Fruit fly (Drosophila melanogaster): ENCODE measurements around the gene CG6678.

CG6678 gene

dm6 chr3R:21948081-21948480, 61.3 kb downstream of the CG6678 start:
- peak; percentile 32 for TF ChIP-seq CG8159 (tag; optimal IDR thresholded peaks at IDR 0.05)
- peak; percentile 20 for TF ChIP-seq gl (tag; optimal IDR thresholded peaks at IDR 0.05)
- 0 out of 2 replicates have a peak, but pooled peaks have one; percentile 14 for TF ChIP-seq rn (GFP tag; IDR thresholded peaks at IDR 0.05)
- TF ChIP-seq fd96Ca (GFP tag; IDR thresholded peaks at IDR 0.05) = peak; percentile 59; the same call in 2 of the 3 replicates
- no peak for TF ChIP-seq D1 (tag; optimal IDR thresholded peaks at IDR 0.05)
- TF ChIP-seq CG32121 (GFP tag; IDR thresholded peaks at IDR 0.05) = peak; percentile 49; the same call in 1 of the 2 replicates
- TF ChIP-seq CG15710 (tag; optimal IDR thresholded peaks at IDR 0.05) = no peak
- TF ChIP-seq CG13204 (GFP tag; optimal IDR thresholded peaks at IDR 0.05) = peak; percentile 74
- TF ChIP-seq Ets98B (GFP tag; IDR thresholded peaks at IDR 0.05) = peak; percentile 43

dm6 chr3R:21948691-21949560, 62.1 kb downstream of the CG6678 start, which contains the start of gene Eip93F:
Gene Eip93F (plus strand): TSS chr3R:21949114.
- TF ChIP-seq CG15710 (tag; optimal IDR thresholded peaks at IDR 0.05) (peak; percentile 66), D1 (tag; optimal IDR thresholded peaks at IDR 0.05) (peak; percentile 39), EcR (GFP tag; optimal IDR thresholded peaks at IDR 0.05) (peak; percentile 63), CG17806 (tag; optimal IDR thresholded peaks at IDR 0.05) (peak; percentile 17), CG8159 (tag; optimal IDR thresholded peaks at IDR 0.05) (peak; percentile 35), CG13204 (GFP tag; optimal IDR thresholded peaks at IDR 0.05) (peak; percentile 93), Pif1A (GFP tag; optimal IDR thresholded peaks at IDR 0.05) (peak; percentile 38), CG4496 (GFP tag; IDR thresholded peaks at IDR 0.05) (peak; percentile 70; the same call in 2 of the 3 replicates), fd96Ca (GFP tag; IDR thresholded peaks at IDR 0.05) (peak; percentile 79), CG14655 (GFP tag; optimal IDR thresholded peaks at IDR 0.05) (peak; percentile 77), rn (GFP tag; IDR thresholded peaks at IDR 0.05) (no peak), Pif1B (GFP tag; optimal IDR thresholded peaks at IDR 0.05) (peak; percentile 0), CG32121 (GFP tag; IDR thresholded peaks at IDR 0.05) (peak; percentile 37; the same call in 1 of the 2 replicates), CG8301 (tag; optimal IDR thresholded peaks at IDR 0.05) (peak; percentile 52), CG12605 (GFP tag; IDR thresholded peaks at IDR 0.05) (peak; percentile 52), Ets98B (GFP tag; IDR thresholded peaks at IDR 0.05) (peak; percentile 67), CG9948 (tag; optimal IDR thresholded peaks at IDR 0.05) (peak; percentile 26), gl (tag; optimal IDR thresholded peaks at IDR 0.05) (peak; percentile 88), CG34367 (tag; optimal IDR thresholded peaks at IDR 0.05) (peak; percentile 63), CG10348 (GFP tag; IDR thresholded peaks at IDR 0.05) (no peak), Snoo (tag; optimal IDR thresholded peaks at IDR 0.05) (no peak)

dm6 chr3R:21949561-21949862, 62.7 kb downstream of the CG6678 start:
- TF ChIP-seq gl (tag; optimal IDR thresholded peaks at IDR 0.05) = no peak
- TF ChIP-seq Pif1A (GFP tag; optimal IDR thresholded peaks at IDR 0.05) = peak; percentile 22
- no peak for TF ChIP-seq CG12605 (GFP tag; IDR thresholded peaks at IDR 0.05)
- TF ChIP-seq D1 (tag; optimal IDR thresholded peaks at IDR 0.05) = peak; percentile 5
- no peak for TF ChIP-seq Snoo (tag; optimal IDR thresholded peaks at IDR 0.05)
- TF ChIP-seq CG14655 (GFP tag; optimal IDR thresholded peaks at IDR 0.05) = peak; percentile 11
- no peak for TF ChIP-seq CG17806 (tag; optimal IDR thresholded peaks at IDR 0.05)

- peak; percentile 15 for TF ChIP-seq CG13204 (GFP tag; optimal IDR thresholded peaks at IDR 0.05)
- no peak for TF ChIP-seq CG32121 (GFP tag; IDR thresholded peaks at IDR 0.05)
- 0 out of 3 replicates have a peak, but pooled peaks have one; percentile 18 for TF ChIP-seq fd96Ca (GFP tag; IDR thresholded peaks at IDR 0.05)
- TF ChIP-seq Pif1B (GFP tag; optimal IDR thresholded peaks at IDR 0.05) = no peak
- peak; percentile 83 for TF ChIP-seq EcR (GFP tag; optimal IDR thresholded peaks at IDR 0.05)
- peak; percentile 57; the same call in 2 of the 3 replicates for TF ChIP-seq CG4496 (GFP tag; IDR thresholded peaks at IDR 0.05)
- no peak for TF ChIP-seq CG17806 (tag; optimal IDR thresholded peaks at IDR 0.05)
- TF ChIP-seq Snoo (tag; optimal IDR thresholded peaks at IDR 0.05) = no peak
Measured at dm6 chr3R:21951386-21951785, 64.6 kb downstream of the CG6678 start.

- TF ChIP-seq Ets98B (GFP tag; IDR thresholded peaks at IDR 0.05) = peak; percentile 29; the same call in 1 of the 2 replicates
- TF ChIP-seq CG8301 (tag; optimal IDR thresholded peaks at IDR 0.05) = no peak
- no peak for TF ChIP-seq CG34367 (tag; optimal IDR thresholded peaks at IDR 0.05)
- peak; percentile 17; the same call in 1 of the 3 replicates for TF ChIP-seq CG4496 (GFP tag; IDR thresholded peaks at IDR 0.05)
- TF ChIP-seq CG13204 (GFP tag; optimal IDR thresholded peaks at IDR 0.05) = no peak
- TF ChIP-seq D1 (tag; optimal IDR thresholded peaks at IDR 0.05) = no peak
- no peak; the same call in 1 of the 2 replicates for TF ChIP-seq CG32121 (GFP tag; IDR thresholded peaks at IDR 0.05)
- no peak for TF ChIP-seq CG14655 (GFP tag; optimal IDR thresholded peaks at IDR 0.05)
- peak; percentile 65 for TF ChIP-seq CG12605 (GFP tag; IDR thresholded peaks at IDR 0.05)
- TF ChIP-seq Pif1B (GFP tag; optimal IDR thresholded peaks at IDR 0.05) = no peak
Measured at dm6 chr3R:21954056-21954650, 67.3 kb downstream of the CG6678 start.

dm6 chr3R:21956340-21956739, 69.5 kb downstream of the CG6678 start:
- TF ChIP-seq fd96Ca (GFP tag; IDR thresholded peaks at IDR 0.05) (0 out of 3 replicates have a peak, but pooled peaks have one; percentile 25), Ets98B (GFP tag; IDR thresholded peaks at IDR 0.05) (peak; percentile 38; the same call in 1 of the 2 replicates), Pif1A (GFP tag; optimal IDR thresholded peaks at IDR 0.05) (peak; percentile 28), CG4496 (GFP tag; IDR thresholded peaks at IDR 0.05) (peak; percentile 30; the same call in 1 of the 3 replicates), CG17806 (tag; optimal IDR thresholded peaks at IDR 0.05) (no peak), CG14655 (GFP tag; optimal IDR thresholded peaks at IDR 0.05) (peak; percentile 12)

All from whole organism, pupa.